Fruit fly (Drosophila melanogaster) whole organism, embryonic: ENCODE data around the gene Inx5.

Experiments used
- Atf-2 ChIP-seq: fragments of 200-800 bp; sonication (Bioruptor generic); optimal IDR thresholded peaks from 2 replicates; lab custom pipeline; 2016; ENCODE audit warnings: missing biosample characterization, missing genetic modification characterization
- Awh ChIP-seq: fragments of 200-800 bp; sonication (Bioruptor generic); IDR thresholded peaks from 2 replicates; pipeline ENCODE4, ENCODE4 v1.3.6; 2022; ENCODE audit warnings: missing biosample characterization, missing genetic modification characterization
- B-H1 ChIP-seq: fragments of 200-800 bp; sonication (Bioruptor generic); IDR thresholded peaks from 3 replicates; pipeline ENCODE4 v1.3.6; 2022; ENCODE audit warnings: missing biosample characterization, missing genetic modification characterization
- CG10565 ChIP-seq: fragments of 200-800 bp; sonication (Bioruptor generic); optimal IDR thresholded peaks from 3 replicates; lab custom pipeline; 2016; ENCODE audit warnings: missing biosample characterization, mild to moderate bottlenecking, missing genetic modification characterization
- CG11560 ChIP-seq: fragments of 200-800 bp; sonication (Bioruptor generic); IDR thresholded peaks from 3 replicates; pipeline ENCODE4 v1.3.6; 2022; ENCODE audit warnings: missing biosample characterization, missing genetic modification characterization
- CG11696 ChIP-seq: fragments of 200-800 bp; sonication (Bioruptor generic); IDR thresholded peaks from 2 replicates; pipeline ENCODE4 v1.3.6; 2022; ENCODE audit warnings: missing biosample characterization, missing genetic modification characterization
- CG12104 ChIP-seq: fragments of 200-800 bp; sonication (Bioruptor generic); optimal IDR thresholded peaks from 3 replicates; lab custom pipeline; 2016; ENCODE audit warnings: missing biosample characterization, missing genetic modification characterization
- CG14667 ChIP-seq: fragments of 200-800 bp; sonication (Bioruptor generic); IDR thresholded peaks from 2 replicates; pipeline ENCODE4 v1.3.6; 2022; ENCODE audit warnings: missing biosample characterization, missing genetic modification characterization
- CG1529 ChIP-seq: fragments of 200-800 bp; sonication (Bioruptor generic); optimal IDR thresholded peaks from 3 replicates; lab custom pipeline; 2018; ENCODE audit warnings: missing biosample characterization, missing genetic modification characterization
- CG18011 ChIP-seq: fragments of 200-800 bp; sonication (Bioruptor generic); optimal IDR thresholded peaks from 2 replicates; lab custom pipeline; 2017; ENCODE audit warnings: missing biosample characterization, missing genetic modification characterization, mild to moderate bottlenecking, moderate library complexity, missing genotype
- CG42726 ChIP-seq: fragments of 200-800 bp; sonication (Bioruptor generic); IDR thresholded peaks from 2 replicates; pipeline ENCODE4 v1.3.6; 2022; ENCODE audit warnings: missing biosample characterization, missing genetic modification characterization; ENCODE audit not compliant: partially characterized antibody
- CG4404 ChIP-seq: fragments of 200-800 bp; sonication (Bioruptor generic); IDR thresholded peaks from 2 replicates; pipeline ENCODE4 v1.3.6; 2022; ENCODE audit warnings: missing biosample characterization, missing genetic modification characterization
- CG4707 ChIP-seq: fragments of 200-800 bp; sonication (Bioruptor generic); optimal IDR thresholded peaks from 2 replicates; lab custom pipeline; 2018; ENCODE audit warnings: missing biosample characterization, mild to moderate bottlenecking, missing genetic modification characterization, moderate library complexity
- CG6175 ChIP-seq: fragments of 200-800 bp; sonication (Bioruptor generic); IDR thresholded peaks from 3 replicates; pipeline ENCODE4 v1.3.6; 2022; ENCODE audit warnings: missing biosample characterization, missing genetic modification characterization
- CG6791 ChIP-seq: fragments of 200-800 bp; sonication (Bioruptor generic); IDR thresholded peaks from 3 replicates; pipeline ENCODE4 v1.3.6; 2022; ENCODE audit warnings: missing biosample characterization, missing genetic modification characterization; ENCODE audit not compliant: partially characterized antibody
- CG8388 ChIP-seq: fragments of 200-800 bp; sonication (Bioruptor generic); optimal IDR thresholded peaks from 2 replicates; lab custom pipeline; 2019; ENCODE audit warnings: missing biosample characterization, mild to moderate bottlenecking, missing genetic modification characterization, moderate library complexity
- CG8765 ChIP-seq: fragments of 200-800 bp; sonication (Bioruptor generic); IDR thresholded peaks from 2 replicates; pipeline ENCODE4 v1.3.6; 2022; ENCODE audit warnings: missing biosample characterization, missing genetic modification characterization
- CTCF ChIP-seq: fragments of 200-800 bp; sonication (Bioruptor generic); optimal IDR thresholded peaks from 2 replicates; lab custom pipeline; 2017; ENCODE audit warnings: missing biosample characterization, mild to moderate bottlenecking, missing genetic modification characterization, moderate library complexity
- Camta ChIP-seq: fragments of 200-800 bp; sonication (Bioruptor generic); optimal IDR thresholded peaks from 2 replicates; lab custom pipeline; 2016; ENCODE audit warnings: missing biosample characterization, missing genetic modification characterization
- Chrac-16 ChIP-seq: fragments of 200-800 bp; sonication (Bioruptor generic); optimal IDR thresholded peaks from 3 replicates; lab custom pipeline; 2016; ENCODE audit warnings: missing biosample characterization, missing genetic modification characterization
- D ChIP-seq, 2 experiments: fragments of 200-800 bp in 1 of 2; fragments of >200 bp in 1 of 2; sonication (Bioruptor generic) in 1 of 2; optimal IDR thresholded peaks; 2 replicates in 1 of 2; 3 replicates in 1 of 2; lab custom pipeline; 2017; ENCODE audit warnings: mild to moderate bottlenecking in 1 of 2, missing biosample characterization in 1 of 2, missing genetic modification characterization in 1 of 2, missing genetic modification reagents in 1 of 2
- E2f1 ChIP-seq: fragments of 200-800 bp; sonication (Bioruptor generic); IDR thresholded peaks from 2 replicates; pipeline ENCODE4 v1.3.6; 2022; ENCODE audit warnings: missing biosample characterization, missing genetic modification characterization
- Eip74EF ChIP-seq, 2 experiments: fragments of 200-800 bp in 1 of 2; fragments of >200 bp in 1 of 2; sonication (Bioruptor generic) in 1 of 2; optimal IDR thresholded peaks; 2 replicates each; lab custom pipeline; 2017 to 2019; ENCODE audit warnings: missing biosample characterization in 2 of 2, missing genetic modification characterization in 2 of 2, mild to moderate bottlenecking in 1 of 2, moderate library complexity in 1 of 2
- HLH4C ChIP-seq: fragments of 200-800 bp; sonication (Bioruptor generic); IDR thresholded peaks from 3 replicates; pipeline ENCODE4 v1.3.6; 2022; ENCODE audit warnings: missing biosample characterization, missing genetic modification characterization; ENCODE audit not compliant: partially characterized antibody
- Hmr ChIP-seq: fragments of 200-800 bp; sonication (Bioruptor generic); optimal IDR thresholded peaks from 3 replicates; lab custom pipeline; 2017; ENCODE audit warnings: mild to moderate bottlenecking, missing biosample characterization, missing genetic modification reagents, missing genetic modification characterization
- Lpt ChIP-seq: fragments of >200 bp; optimal IDR thresholded peaks from 2 replicates; lab custom pipeline; 2018; ENCODE audit warnings: missing biosample characterization, missing genetic modification characterization
- MTF-1 ChIP-seq: fragments of 200-800 bp; sonication (Bioruptor generic); optimal IDR thresholded peaks from 2 replicates; lab custom pipeline; 2018; ENCODE audit warnings: missing biosample characterization, mild to moderate bottlenecking, missing genetic modification characterization, borderline replicate concordance
- Mad ChIP-seq: fragments of 200-800 bp; sonication (Bioruptor generic); optimal IDR thresholded peaks from 2 replicates; lab custom pipeline; 2016; ENCODE audit warnings: missing biosample characterization, missing genetic modification characterization
- Max ChIP-seq: fragments of 200-800 bp; sonication (Bioruptor generic); optimal IDR thresholded peaks from 2 replicates; lab custom pipeline; 2016; ENCODE audit warnings: missing biosample characterization, mild to moderate bottlenecking, missing genetic modification characterization
- Meics ChIP-seq: fragments of 200-800 bp; sonication (Bioruptor generic); optimal IDR thresholded peaks from 2 replicates; lab custom pipeline; 2017; ENCODE audit warnings: missing biosample characterization, mild to moderate bottlenecking, missing genetic modification characterization
- bab2 ChIP-seq: fragments of 200-800 bp; sonication (Bioruptor generic); optimal IDR thresholded peaks from 2 replicates; lab custom pipeline; 2016; ENCODE audit warnings: missing biosample characterization, missing genetic modification characterization
- chif ChIP-seq, 2 experiments: fragments of 200-800 bp; sonication (Bioruptor generic); optimal IDR thresholded peaks; 3 replicates each; lab custom pipeline; 2016; ENCODE audit warnings: missing biosample characterization in 2 of 2, missing genetic modification characterization in 2 of 2
- crol ChIP-seq: fragments of 200-800 bp; sonication (Bioruptor generic); IDR thresholded peaks from 2 replicates; pipeline ENCODE4 v1.3.6; 2022; ENCODE audit warnings: missing biosample characterization, missing genetic modification characterization
- dati ChIP-seq: fragments of 200-800 bp; sonication (Bioruptor generic); IDR thresholded peaks from 2 replicates; pipeline ENCODE4 v1.3.6; 2022; ENCODE audit warnings: missing biosample characterization, missing genetic modification characterization
- ems ChIP-seq: fragments of 200-800 bp; sonication (Bioruptor generic); optimal IDR thresholded peaks from 3 replicates; lab custom pipeline; 2016; ENCODE audit warnings: missing biosample characterization, missing genetic modification characterization
- fd64A ChIP-seq: fragments of 200-800 bp; sonication (Bioruptor generic); optimal IDR thresholded peaks from 3 replicates; lab custom pipeline; 2018; ENCODE audit warnings: missing biosample characterization, mild to moderate bottlenecking, missing genetic modification characterization
- fu2 ChIP-seq: fragments of 200-800 bp; sonication (Bioruptor generic); optimal IDR thresholded peaks from 2 replicates; lab custom pipeline; 2016; ENCODE audit warnings: missing biosample characterization, missing genetic modification characterization
- gcm2 ChIP-seq: fragments of 200-800 bp; sonication (Bioruptor generic); optimal IDR thresholded peaks from 2 replicates; lab custom pipeline; 2016; ENCODE audit warnings: missing biosample characterization, missing genetic modification characterization
- jigr1 ChIP-seq: fragments of 200-800 bp; sonication (Bioruptor generic); IDR thresholded peaks from 3 replicates; pipeline ENCODE4 v1.3.6; 2022; ENCODE audit warnings: missing biosample characterization, missing genetic modification characterization
- nerfin-2 ChIP-seq: fragments of 200-800 bp; sonication (Bioruptor generic); IDR thresholded peaks from 2 replicates; pipeline ENCODE4 v1.3.6; 2022; ENCODE audit warnings: missing biosample characterization, missing genetic modification characterization; ENCODE audit not compliant: partially characterized antibody
- pfk ChIP-seq: fragments of 200-800 bp; sonication (Bioruptor generic); optimal IDR thresholded peaks from 2 replicates; lab custom pipeline; 2018; ENCODE audit warnings: missing biosample characterization, mild to moderate bottlenecking, missing genetic modification characterization, moderate library complexity
- pho ChIP-seq: fragments of 200-800 bp; sonication (Bioruptor generic); optimal IDR thresholded peaks from 2 replicates; lab custom pipeline; 2016; ENCODE audit warnings: missing biosample characterization, missing genetic modification characterization
- pita ChIP-seq: fragments of 200-800 bp; sonication (Bioruptor generic); optimal IDR thresholded peaks from 2 replicates; lab custom pipeline; 2017; ENCODE audit warnings: missing biosample characterization, mild to moderate bottlenecking, missing genetic modification characterization
- psq ChIP-seq: fragments of 200-800 bp; sonication (Bioruptor generic); optimal IDR thresholded peaks from 2 replicates; lab custom pipeline; 2017; ENCODE audit warnings: missing biosample characterization, missing genetic modification characterization
- row ChIP-seq: fragments of 200-800 bp; sonication (Bioruptor generic); IDR thresholded peaks from 3 replicates; pipeline ENCODE4 v1.3.6; 2022; ENCODE audit warnings: missing biosample characterization, missing genetic modification characterization
- scrt ChIP-seq: fragments of 200-800 bp; sonication (Bioruptor generic); optimal IDR thresholded peaks from 2 replicates; lab custom pipeline; 2018; ENCODE audit warnings: missing biosample characterization, mild to moderate bottlenecking, missing genetic modification characterization, moderate library complexity
- shn ChIP-seq: fragments of 200-800 bp; sonication (Bioruptor generic); optimal IDR thresholded peaks from 3 replicates; lab custom pipeline; 2016; ENCODE audit warnings: missing biosample characterization, missing genetic modification characterization
- trem ChIP-seq: fragments of 200-800 bp; optimal IDR thresholded peaks from 3 replicates; lab custom pipeline; 2019; ENCODE audit warnings: missing biosample characterization, mild to moderate bottlenecking, missing genetic modification characterization, moderate library complexity
- trh ChIP-seq: fragments of 200-800 bp; sonication (Bioruptor generic); optimal IDR thresholded peaks from 2 replicates; lab custom pipeline; 2016; ENCODE audit warnings: missing biosample characterization, missing genetic modification characterization
- usp ChIP-seq: fragments of >200 bp; optimal IDR thresholded peaks from 2 replicates; lab custom pipeline; 2017; ENCODE audit warnings: missing biosample characterization, missing genetic modification characterization
- yki ChIP-seq: fragments of >200 bp; optimal IDR thresholded peaks from 3 replicates; lab custom pipeline; 2018
- zf30C ChIP-seq: fragments of 200-800 bp; sonication (Bioruptor generic); optimal IDR thresholded peaks from 3 replicates; lab custom pipeline; 2018; ENCODE audit warnings: missing biosample characterization, mild to moderate bottlenecking, missing genetic modification characterization

The Inx5 gene

DNA sequence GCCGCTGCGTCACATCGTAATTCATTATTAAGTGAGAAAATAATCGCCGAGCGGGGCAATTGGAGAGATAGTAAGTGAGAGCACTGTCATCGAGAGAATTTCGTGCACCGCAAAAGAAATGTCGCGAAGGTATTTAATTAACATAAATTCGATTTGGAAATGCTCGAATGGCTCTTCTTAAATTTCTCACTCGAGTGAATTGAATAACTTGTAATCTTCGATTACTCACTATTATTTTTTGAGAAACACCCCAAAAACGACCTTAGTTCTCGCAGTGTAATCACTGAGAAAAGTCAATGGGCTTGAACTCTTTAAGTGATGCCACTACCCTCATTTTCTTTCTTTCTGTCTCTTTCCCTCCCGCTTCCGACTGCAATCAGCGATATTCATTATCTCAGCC lies 15.7 kb downstream of the Inx5 start (continued):
- no peak for TF ChIP-seq HLH4C (GFP tag; lab: Robert Waterston, UW)
- peak; percentile 92 for TF ChIP-seq CG8388 (GFP tag; lab: Kevin White, UChicago)
- peak; percentile 88 for TF ChIP-seq CG4404 (GFP tag; lab: Robert Waterston, UW)
- peak; percentile 84 for TF ChIP-seq fd64A (GFP tag; lab: Kevin White, UChicago)
- TF ChIP-seq CTCF (GFP tag; lab: Kevin White, UChicago) = peak; percentile 3
- peak; percentile 87 for TF ChIP-seq row (GFP tag; lab: Robert Waterston, UW)
- no peak for TF ChIP-seq usp (GFP tag; lab: Kevin White, UChicago)
- TF ChIP-seq Mad = peak; percentile 75
- TF ChIP-seq dati (GFP tag; lab: Robert Waterston, UW) = peak; percentile 72
- TF ChIP-seq shn (GFP tag; lab: Kevin White, UChicago) = peak; percentile 71
- no peak for TF ChIP-seq CG18011 (GFP tag; lab: Kevin White, UChicago)
- peak; percentile 67 for TF ChIP-seq B-H1 (GFP tag; lab: Robert Waterston, UW)
- TF ChIP-seq Eip74EF (GFP tag; optimal IDR thresholded peaks at IDR 0.05; lab: Kevin White, UChicago) = peak in 1 of 2 experiments; percentile 87
- peak; percentile 79 for TF ChIP-seq E2f1 (GFP tag; lab: Robert Waterston, UW)
- TF ChIP-seq Hmr (GFP tag; lab: Kevin White, UChicago) = peak; percentile 15
- no peak for TF ChIP-seq yki
- TF ChIP-seq Camta (GFP tag; lab: Kevin White, UChicago) = peak; percentile 86
- TF ChIP-seq gcm2 (GFP tag; lab: Kevin White, UChicago) = peak; percentile 34
- TF ChIP-seq CG4707 (GFP tag; lab: Kevin White, UChicago) = peak; percentile 74
- TF ChIP-seq fu2 (GFP tag; lab: Kevin White, UChicago) = peak; percentile 47
- peak; percentile 83 for TF ChIP-seq CG8765
- no peak for TF ChIP-seq pfk (GFP tag; lab: Kevin White, UChicago)
- TF ChIP-seq psq (GFP tag; lab: Kevin White, UChicago) = peak; percentile 57
- TF ChIP-seq Atf-2 (GFP tag; lab: Kevin White, UChicago) = peak; percentile 81
- TF ChIP-seq CG6791 (GFP tag; lab: Robert Waterston, UW) = no peak
- TF ChIP-seq D (optimal IDR thresholded peaks at IDR 0.05; lab: Kevin White, UChicago) = no peak
- peak; percentile 92 for TF ChIP-seq D (GFP tag; optimal IDR thresholded peaks at IDR 0.05; lab: Kevin White, UChicago)
- TF ChIP-seq CG11696 (GFP tag; lab: Robert Waterston, UW) = no peak
- peak; percentile 46 for TF ChIP-seq scrt (GFP tag; lab: Kevin White, UChicago)
- peak; percentile 88 for TF ChIP-seq Awh
- TF ChIP-seq jigr1 (GFP tag; lab: Robert Waterston, UW) = peak; percentile 62
- peak; percentile 86 for TF ChIP-seq zf30C (GFP tag; lab: Kevin White, UChicago)
- 0 out of 3 replicates have a peak, but pooled peaks have one; percentile 41 for TF ChIP-seq CG11560 (tag; lab: Robert Waterston, UW)
- no peak for TF ChIP-seq pita (GFP tag; lab: Kevin White, UChicago)
- TF ChIP-seq trem (tag; lab: Kevin White, UChicago) = peak; percentile 92
- TF ChIP-seq Meics (GFP tag; lab: Kevin White, UChicago) = peak; percentile 48
- TF ChIP-seq Chrac-16 (GFP tag; lab: Kevin White, UChicago) = peak; percentile 87
- TF ChIP-seq CG42726 (GFP tag; lab: Robert Waterston, UW) = no peak
- no peak for TF ChIP-seq CG6175 (GFP tag; lab: Robert Waterston, UW)
- TF ChIP-seq chif (GFP tag; optimal IDR thresholded peaks at IDR 0.05; lab: Kevin White, UChicago) = peak; percentile 92 to 94
- peak; percentile 75 for TF ChIP-seq MTF-1 (GFP tag; lab: Kevin White, UChicago)
- peak; percentile 55 for TF ChIP-seq pho (GFP tag; lab: Kevin White, UChicago)
- peak; percentile 62 for TF ChIP-seq trh (GFP tag; lab: Kevin White, UChicago)
- TF ChIP-seq CG1529 (GFP tag; lab: Kevin White, UChicago) = peak; percentile 89
- TF ChIP-seq CG10565 (GFP tag; lab: Kevin White, UChicago) = peak; percentile 63
- TF ChIP-seq crol (GFP tag; lab: Robert Waterston, UW) = peak; percentile 47
- peak; percentile 78 for TF ChIP-seq CG14667
- no peak for TF ChIP-seq Lpt
- TF ChIP-seq bab2 = peak; percentile 94
- peak; percentile 71 for TF ChIP-seq Max (GFP tag; lab: Kevin White, UChicago)
- TF ChIP-seq CG12104 (GFP tag; lab: Kevin White, UChicago) = peak; percentile 62
- no peak for TF ChIP-seq nerfin-2 (GFP tag; lab: Robert Waterston, UW)
- TF ChIP-seq ems (GFP tag; lab: Kevin White, UChicago) = peak; percentile 85
